Worm (Caenorhabditis elegans) whole organism, early embryonic: ENCODE measurements around the gene Y51H4A.23.

ENCODE experiments used
- hmg-4 ChIP-seq: fragments of 200-800 bp; sonication (Bioruptor generic); optimal IDR thresholded peaks from 2 replicates; lab custom pipeline; 2018; ENCODE audit warnings: mild to moderate bottlenecking, missing genetic modification characterization, missing compliant biosample characterization
- sea-1 ChIP-seq: fragments of 200-800 bp; sonication (Bioruptor generic); conservative IDR thresholded peaks from 2 replicates; pipeline ENCODE4 v1.3.6; 2022; ENCODE audit warnings: missing genetic modification characterization, missing compliant biosample characterization

DNA sequence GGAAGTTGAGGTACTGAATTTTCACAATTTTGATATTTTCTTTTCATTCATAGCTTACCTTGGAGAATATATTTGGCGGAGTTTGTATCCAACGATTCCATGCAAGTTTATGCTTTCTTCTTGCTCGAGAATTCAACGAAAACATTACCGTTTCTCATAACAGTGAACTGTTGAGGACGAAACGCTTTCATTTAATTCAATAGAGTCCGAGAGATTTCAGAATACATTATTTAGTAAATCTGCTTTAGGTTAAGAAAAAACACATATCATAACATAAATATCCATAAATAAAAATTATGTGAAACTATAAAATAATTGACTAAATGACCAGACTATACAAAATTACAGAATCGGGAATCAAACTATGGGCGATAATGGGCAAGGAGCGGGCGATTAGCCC, 28.1 kb upstream of the Y51H4A.23 start, which contains the start of gene Y51H4A.941:
- TF ChIP-seq hmg-4 (GFP tag; lab: Kevin White, UChicago) (no peak), sea-1 (GFP tag; lab: Robert Waterston, UW) (no peak)
